Worm (Caenorhabditis elegans) whole organism, late embryonic: ENCODE measurements around the gene C16C8.21.
"Not testable (repeated sequence)": the region's sequence is repeated elsewhere in the genome, so short reads cannot be mapped to it uniquely, and the experiment has no call there.

ENCODE experiments used
- F13H6.1 ChIP-seq: sonication (generic microtip); optimal IDR thresholded peaks from 2 replicates; lab custom pipeline; 2016; ENCODE audit warnings: missing genetic modification characterization, missing compliant biosample characterization
- K09A11.1 ChIP-seq: sonication (generic microtip); optimal IDR thresholded peaks from 2 replicates; lab custom pipeline; 2017; ENCODE audit warnings: antibody characterized with exemption, mild to moderate bottlenecking, missing genetic modification characterization, missing compliant biosample characterization; ENCODE audit not compliant: insufficient read depth
- Y22D7AL.16 ChIP-seq: sonication (generic microtip); optimal IDR thresholded peaks from 2 replicates; lab custom pipeline; 2016; ENCODE audit warnings: missing genetic modification characterization, missing compliant biosample characterization
- ama-1 ChIP-seq: fragments of 150-350 bp; optimal IDR thresholded peaks from 2 replicates; lab custom pipeline; 2014
- ceh-18 ChIP-seq: sonication (generic microtip); optimal IDR thresholded peaks from 2 replicates; lab custom pipeline; 2016; ENCODE audit warnings: missing genetic modification characterization, missing compliant biosample characterization
- ceh-19 ChIP-seq: fragments of 200-800 bp; sonication (Bioruptor generic); optimal IDR thresholded peaks from 2 replicates; lab custom pipeline; 2018; ENCODE audit warnings: mild to moderate bottlenecking, missing genetic modification characterization, missing compliant biosample characterization
- ceh-30 ChIP-seq: fragments of 150-350 bp; optimal IDR thresholded peaks from 2 replicates; lab custom pipeline; 2014; ENCODE audit warnings: missing biosample characterization, missing genetic modification characterization
- ceh-31 ChIP-seq: sonication (generic microtip); optimal IDR thresholded peaks from 2 replicates; lab custom pipeline; 2016; ENCODE audit warnings: missing genetic modification characterization, missing compliant biosample characterization
- ceh-45 ChIP-seq: fragments of 200-800 bp; sonication (Bioruptor generic); IDR thresholded peaks from 2 replicates; pipeline ENCODE4 v1.3.6; 2022; ENCODE audit warnings: missing genetic modification reagents, missing genetic modification characterization, missing compliant biosample characterization
- ceh-48 ChIP-seq: sonication (generic microtip); optimal IDR thresholded peaks from 2 replicates; lab custom pipeline; 2016; ENCODE audit warnings: missing genetic modification characterization, inconsistent platforms, missing compliant biosample characterization
- ceh-6 ChIP-seq: fragments of 200-800 bp; sonication (Bioruptor generic); optimal IDR thresholded peaks from 2 replicates; lab custom pipeline; 2018; ENCODE audit warnings: mild to moderate bottlenecking, missing genetic modification characterization, missing compliant biosample characterization
- che-1 ChIP-seq: sonication (generic microtip); optimal IDR thresholded peaks from 2 replicates; lab custom pipeline; 2016; ENCODE audit warnings: mild to moderate bottlenecking, missing genetic modification characterization, missing compliant biosample characterization
- dmd-4 ChIP-seq: sonication (generic microtip); optimal IDR thresholded peaks from 2 replicates; lab custom pipeline; 2016; ENCODE audit warnings: borderline replicate concordance, missing genetic modification characterization, missing compliant biosample characterization
- dve-1 ChIP-seq: sonication (generic microtip); optimal IDR thresholded peaks from 2 replicates; lab custom pipeline; 2017; ENCODE audit warnings: antibody characterized with exemption, mild to moderate bottlenecking, missing genetic modification characterization, missing compliant biosample characterization
- elt-2 ChIP-seq: sonication (generic microtip); optimal IDR thresholded peaks from 2 replicates; lab custom pipeline; 2016; ENCODE audit warnings: missing genetic modification reagents, missing genetic modification characterization, missing compliant biosample characterization
- elt-4 ChIP-seq: sonication (generic microtip); optimal IDR thresholded peaks from 2 replicates; lab custom pipeline; 2016; ENCODE audit warnings: missing genetic modification characterization, missing compliant biosample characterization
- fkh-6 ChIP-seq: sonication (generic microtip); optimal IDR thresholded peaks from 2 replicates; lab custom pipeline; 2016; ENCODE audit warnings: missing genetic modification characterization, missing compliant biosample characterization
- hlh-15 ChIP-seq: sonication (generic microtip); optimal IDR thresholded peaks from 2 replicates; lab custom pipeline; 2016; ENCODE audit warnings: missing genetic modification characterization, missing compliant biosample characterization
- hlh-30 ChIP-seq: sonication (generic microtip); optimal IDR thresholded peaks from 2 replicates; lab custom pipeline; 2017; ENCODE audit warnings: antibody characterized with exemption, missing genetic modification characterization, missing compliant biosample characterization; ENCODE audit not compliant: insufficient read depth
- hlh-6 ChIP-seq: sonication (generic microtip); optimal IDR thresholded peaks from 2 replicates; lab custom pipeline; 2016; ENCODE audit warnings: missing genotype, missing genetic modification characterization, missing compliant biosample characterization
- hlh-8 ChIP-seq: sonication (generic microtip); optimal IDR thresholded peaks from 2 replicates; lab custom pipeline; 2016; ENCODE audit warnings: missing genotype, missing genetic modification characterization, missing compliant biosample characterization
- madf-2 ChIP-seq: sonication (generic microtip); optimal IDR thresholded peaks from 2 replicates; lab custom pipeline; 2017; ENCODE audit warnings: missing genetic modification characterization, missing compliant biosample characterization
- nfya-1 ChIP-seq: sonication (generic microtip); optimal IDR thresholded peaks from 2 replicates; lab custom pipeline; 2017; ENCODE audit warnings: missing genetic modification characterization, mild to moderate bottlenecking, missing compliant biosample characterization, antibody characterized with exemption, moderate library complexity
- nhr-11 ChIP-seq: fragments of 150-350 bp; optimal IDR thresholded peaks from 2 replicates; lab custom pipeline; 2014; ENCODE audit warnings: missing biosample characterization, missing genetic modification characterization
- nhr-232 ChIP-seq: sonication (generic microtip); optimal IDR thresholded peaks from 2 replicates; lab custom pipeline; 2016; ENCODE audit warnings: missing genetic modification characterization, missing compliant biosample characterization
- npax-4 ChIP-seq: sonication (generic microtip); optimal IDR thresholded peaks from 2 replicates; lab custom pipeline; 2016; ENCODE audit warnings: missing genetic modification characterization, missing compliant biosample characterization
- pat-9 ChIP-seq: fragments of 200-800 bp; sonication (Bioruptor generic); optimal IDR thresholded peaks from 2 replicates; lab custom pipeline; 2018; ENCODE audit warnings: mild to moderate bottlenecking, missing genetic modification characterization, moderate library complexity, missing compliant biosample characterization
- pax-1 ChIP-seq: fragments of 150-350 bp; optimal IDR thresholded peaks from 2 replicates; lab custom pipeline; 2014; ENCODE audit warnings: missing biosample characterization, missing genetic modification characterization
- pha-2 ChIP-seq: sonication (generic microtip); optimal IDR thresholded peaks from 2 replicates; lab custom pipeline; 2017; ENCODE audit warnings: mild to moderate bottlenecking, missing genetic modification characterization, missing compliant biosample characterization
- pha-4 ChIP-seq: fragments of 150-350 bp; optimal IDR thresholded peaks from 2 replicates; lab custom pipeline; 2018; ENCODE audit warnings: missing biosample characterization, missing genetic modification reagents, missing genetic modification characterization
- pqm-1 ChIP-seq: sonication (generic microtip); optimal IDR thresholded peaks from 2 replicates; lab custom pipeline; 2016; ENCODE audit warnings: missing genetic modification characterization, missing compliant biosample characterization
- pros-1 ChIP-seq: fragments of 150-350 bp; optimal IDR thresholded peaks from 2 replicates; lab custom pipeline; 2014; ENCODE audit warnings: missing biosample characterization, missing genetic modification reagents, missing genetic modification characterization
- ref-2 ChIP-seq: sonication (generic microtip); optimal IDR thresholded peaks from 2 replicates; lab custom pipeline; 2016; ENCODE audit warnings: missing genetic modification characterization, missing compliant biosample characterization
- rnt-1 ChIP-seq: sonication (generic microtip); optimal IDR thresholded peaks from 2 replicates; lab custom pipeline; 2016; ENCODE audit warnings: missing genetic modification characterization, missing compliant biosample characterization
- sdc-2 ChIP-seq: sonication (generic microtip); optimal IDR thresholded peaks from 2 replicates; lab custom pipeline; 2016; ENCODE audit warnings: missing genotype, missing genetic modification characterization, missing compliant biosample characterization
- sox-4 ChIP-seq: sonication (generic microtip); optimal IDR thresholded peaks from 2 replicates; lab custom pipeline; 2017; ENCODE audit warnings: mild to moderate bottlenecking, missing genetic modification characterization, inconsistent platforms, missing compliant biosample characterization
- tbx-7 ChIP-seq: sonication (generic microtip); optimal IDR thresholded peaks from 2 replicates; lab custom pipeline; 2016; ENCODE audit warnings: missing genotype, missing genetic modification characterization, missing compliant biosample characterization
- ttx-3 ChIP-seq: sonication (generic microtip); optimal IDR thresholded peaks from 2 replicates; lab custom pipeline; 2016; ENCODE audit warnings: missing genetic modification reagents, missing genetic modification characterization, missing compliant biosample characterization
- unc-3 ChIP-seq, 2 experiments: fragments of 200-800 bp in 1 of 2; sonication (Bioruptor generic) in 1 of 2; sonication (generic microtip) in 1 of 2; conservative IDR thresholded peaks in 1 of 2; optimal IDR thresholded peaks in 1 of 2; 2 replicates each; pipeline versions ENCODE4 v1.3.6 to Lab custom; 2016 to 2022; ENCODE audit warnings: missing compliant biosample characterization in 2 of 2, missing genetic modification characterization in 2 of 2, missing genetic modification reagents in 1 of 2
- unc-42 ChIP-seq: sonication (generic microtip); optimal IDR thresholded peaks from 2 replicates; lab custom pipeline; 2016; ENCODE audit warnings: missing genotype, missing genetic modification characterization, missing compliant biosample characterization
- unc-86 ChIP-seq: sonication (generic microtip); optimal IDR thresholded peaks from 2 replicates; lab custom pipeline; 2016; ENCODE audit warnings: missing genetic modification characterization, missing compliant biosample characterization
- ztf-16 ChIP-seq: sonication (generic microtip); optimal IDR thresholded peaks from 2 replicates; lab custom pipeline; 2017; ENCODE audit warnings: missing genetic modification characterization, missing compliant biosample characterization

The C16C8.21 gene

DNA sequence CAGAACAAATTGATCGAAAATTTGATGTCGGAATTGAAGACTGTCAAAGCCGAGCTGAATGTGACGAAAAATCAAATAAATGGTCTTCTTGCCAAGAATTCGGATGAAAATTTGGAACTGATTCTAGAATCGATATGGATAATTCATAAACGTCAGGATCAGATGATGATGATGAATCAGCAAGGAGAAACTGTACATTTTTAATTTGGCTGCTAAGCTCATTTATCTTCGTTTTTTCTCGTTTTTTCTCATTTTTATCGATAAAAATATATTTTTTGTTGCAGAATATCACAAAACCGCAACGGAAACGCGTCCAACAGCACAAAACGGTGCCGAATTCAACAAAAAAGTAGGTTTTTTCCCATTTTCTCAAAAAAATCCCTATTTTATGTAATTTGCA lies 1.5 kb downstream of the C16C8.21 start, which contains the start of gene C16C8.14:
TSS of gene C16C8.14 (plus strand) at position 301 of the 400 bp plus-strand sequence.
- TF ChIP-seq ceh-18, madf-2, ceh-48 (tag; lab: Kevin White, UChicago): not testable (repeated sequence)

DNA sequence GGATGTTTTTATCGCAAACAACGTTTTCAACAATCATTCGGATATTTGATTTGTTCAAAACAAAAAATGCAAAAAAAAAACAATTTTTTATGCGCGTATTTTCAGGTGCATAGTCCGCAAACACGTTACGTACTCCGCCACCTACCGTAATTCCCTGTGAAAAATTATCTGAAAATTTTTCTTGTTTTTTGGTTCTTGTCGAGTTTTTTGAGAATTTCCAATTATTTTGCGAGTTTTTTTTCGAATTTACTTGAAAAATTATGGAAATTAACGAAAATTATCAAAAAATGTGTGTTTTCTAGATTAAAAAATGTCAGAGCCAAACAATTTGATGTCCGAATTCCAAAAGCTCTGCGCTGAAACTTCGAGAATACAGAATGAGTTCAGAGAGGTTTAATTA lies 4.4 kb downstream of the C16C8.21 start, which contains the start of gene C16C8.12:
TSS of gene C16C8.12 (plus strand) at position 301 of the 400 bp plus-strand sequence.
- TF ChIP-seq K09A11.1 (tag; lab: Kevin White, UChicago) = no peak
- no peak for TF ChIP-seq ceh-48 (tag; lab: Kevin White, UChicago)
- no peak for TF ChIP-seq hlh-15 (tag; lab: Kevin White, UChicago)
- TF ChIP-seq fkh-6 (tag; lab: Kevin White, UChicago) = no peak
- no peak for TF ChIP-seq ceh-19
- no peak for TF ChIP-seq che-1 (tag; lab: Kevin White, UChicago)
- no peak for TF ChIP-seq ref-2 (tag; lab: Kevin White, UChicago)
- no peak for TF ChIP-seq npax-4 (tag; lab: Kevin White, UChicago)
- TF ChIP-seq nhr-11 (tag; lab: Kevin White, UChicago) = no peak
- no peak for TF ChIP-seq sdc-2 (tag; lab: Kevin White, UChicago)
- no peak for TF ChIP-seq ztf-16 (tag; lab: Kevin White, UChicago)
- TF ChIP-seq pax-1 (tag; lab: Kevin White, UChicago) = no peak
- TF ChIP-seq ceh-31 (tag; lab: Kevin White, UChicago) = no peak
- TF ChIP-seq sox-4 (tag; lab: Kevin White, UChicago) = no peak
- TF ChIP-seq pha-2 (tag; lab: Kevin White, UChicago) = no peak
- TF ChIP-seq dmd-4 = no peak
- no peak for TF ChIP-seq elt-2 (tag; lab: Kevin White, UChicago)
- no peak for TF ChIP-seq unc-86 (tag; lab: Kevin White, UChicago)
- TF ChIP-seq hlh-6 (tag; lab: Kevin White, UChicago) = no peak

DNA sequence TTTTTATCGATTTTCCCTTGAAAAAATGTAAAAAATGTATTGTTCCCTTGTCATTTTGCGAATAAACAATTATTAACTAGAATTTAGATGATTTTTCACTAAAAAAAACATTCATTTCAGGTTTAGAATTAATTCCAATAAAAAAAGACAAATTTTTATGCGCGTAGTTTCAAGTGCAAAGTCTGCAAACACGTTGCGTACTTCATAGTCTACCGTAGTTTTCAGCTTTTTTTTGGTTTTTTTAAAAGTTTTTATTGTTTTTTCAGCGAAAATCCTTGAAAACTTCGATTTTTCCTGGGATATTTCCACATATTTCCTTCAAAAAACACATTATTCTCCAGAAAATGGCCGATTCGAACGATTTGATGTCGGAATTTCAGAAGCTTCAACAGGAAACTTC lies 5.5 kb downstream of the C16C8.21 start, which contains the start of gene C16C8.11:
TSS of gene C16C8.11 (plus strand) at position 188 of the 400 bp plus-strand sequence.
- TF ChIP-seq ceh-45 (no peak), sox-4 (tag; lab: Kevin White, UChicago) (no peak), elt-4 (tag; lab: Kevin White, UChicago) (no peak), ceh-18 (tag; lab: Kevin White, UChicago) (no peak), pros-1 (tag; lab: Kevin White, UChicago) (no peak), unc-3 (GFP tag; conservative IDR thresholded peaks at IDR 0.05; lab: Robert Waterston, UW) (no peak), unc-3 (tag; optimal IDR thresholded peaks at IDR 0.05; lab: Kevin White, UChicago) (no peak), hlh-30 (tag; lab: Kevin White, UChicago) (no peak), pha-4 (tag; lab: Kevin White, UChicago) (no peak), ceh-30 (tag; lab: Kevin White, UChicago) (no peak), ttx-3 (tag; lab: Kevin White, UChicago) (no peak), tbx-7 (tag; lab: Kevin White, UChicago) (no peak), pat-9 (no peak), hlh-15 (tag; lab: Kevin White, UChicago) (no peak), ceh-6 (GFP tag; lab: Kevin White, UChicago) (no peak), pqm-1 (tag; lab: Kevin White, UChicago) (no peak), nhr-232 (tag; lab: Kevin White, UChicago) (no peak)

DNA sequence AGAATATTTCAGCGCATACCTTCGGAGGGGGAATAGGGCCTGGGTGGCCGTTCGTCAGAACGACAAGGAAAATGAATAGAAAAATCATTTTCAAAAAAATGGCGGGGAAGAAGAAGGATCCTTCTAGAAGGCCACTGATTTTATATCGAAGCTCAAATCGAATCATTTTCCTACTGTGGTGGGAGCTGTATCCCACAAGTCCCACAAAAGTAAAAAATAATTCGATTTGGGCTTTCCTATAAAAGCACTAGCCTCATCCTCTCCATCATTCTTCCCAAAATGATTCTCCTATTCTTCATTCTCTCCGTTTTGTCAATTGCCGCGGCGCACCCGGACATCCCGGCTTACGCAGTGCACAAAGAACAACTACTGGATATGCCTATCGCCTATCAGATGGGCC lies 10.2 kb downstream of the C16C8.21 start, which contains the start of the genes C16C8.26 and C16C8.19:
TSS of gene C16C8.26 (minus strand) at position 101 of the 400 bp plus-strand sequence.
TSS of gene C16C8.19 (plus strand) at position 279 of the 400 bp plus-strand sequence.
- TF ChIP-seq hlh-8 (tag; lab: Kevin White, UChicago) = no peak
- no peak for TF ChIP-seq nfya-1 (tag; lab: Kevin White, UChicago)
- no peak for TF ChIP-seq rnt-1
- TF ChIP-seq ceh-18 (tag; lab: Kevin White, UChicago) = no peak
- no peak for TF ChIP-seq ceh-30 (tag; lab: Kevin White, UChicago)
- no peak for TF ChIP-seq unc-42 (tag; lab: Kevin White, UChicago)
- TF ChIP-seq dve-1 (tag; lab: Kevin White, UChicago) = no peak
- TF ChIP-seq K09A11.1 (tag; lab: Kevin White, UChicago) = no peak
- TF ChIP-seq unc-3 (GFP tag; conservative IDR thresholded peaks at IDR 0.05; lab: Robert Waterston, UW) = no peak
- no peak for TF ChIP-seq unc-3 (tag; optimal IDR thresholded peaks at IDR 0.05; lab: Kevin White, UChicago)
- no peak for TF ChIP-seq F13H6.1 (tag; lab: Kevin White, UChicago)
- TF ChIP-seq Y22D7AL.16 (tag; lab: Kevin White, UChicago) = no peak
- TF ChIP-seq ama-1 (lab: Kevin White, UChicago) = no peak
- no peak for TF ChIP-seq ceh-6 (GFP tag; lab: Kevin White, UChicago)
